Worm (Caenorhabditis elegans): ENCODE results near the gene F10G2.2.
"Not testable (repeated sequence)": the region's sequence is repeated elsewhere in the genome, so short reads cannot be mapped to it uniquely, and the experiment has no call there.

Gene F10G2.2

DNA sequence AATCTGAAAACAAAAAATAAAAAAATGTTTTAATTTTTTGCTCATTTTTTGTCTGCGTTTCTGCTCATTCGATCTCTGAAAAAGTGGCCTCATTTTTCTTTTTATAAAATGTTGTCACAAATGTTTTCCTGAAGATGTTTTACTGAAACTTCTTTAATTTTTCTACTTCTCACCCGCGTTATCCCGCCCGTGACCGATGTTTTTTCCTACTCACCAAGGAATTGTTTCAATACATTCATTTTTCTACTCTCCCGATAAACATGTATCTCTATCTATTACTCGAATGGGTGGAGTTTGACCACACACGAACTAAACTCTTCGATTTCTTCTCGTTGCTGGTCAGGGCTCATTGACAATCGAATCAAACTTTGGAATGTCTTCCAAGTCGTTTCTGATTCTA lies at the start of gene F10G2.2:
Gene F10G2.2 (plus strand): TSS at position 301 of the 400 bp plus-strand sequence.
- TF ChIP-seq hnd-1 (tag; optimal IDR thresholded peaks at IDR 0.05) (no peak), sea-1 (GFP tag; conservative IDR thresholded peaks at IDR 0.05) (no peak), B0310.2 (tag; optimal IDR thresholded peaks at IDR 0.05) (no peak), ets-7 (tag; optimal IDR thresholded peaks at IDR 0.05) (no peak), flt-1 (GFP tag; IDR thresholded peaks at IDR 0.05) (no peak), hmbx-1 (tag; optimal IDR thresholded peaks at IDR 0.05) (no peak), hmg-4 (GFP tag; optimal IDR thresholded peaks at IDR 0.05) (no peak), tra-4 (tag; optimal IDR thresholded peaks at IDR 0.05) (no peak), scrt-1 (GFP tag; IDR thresholded peaks at IDR 0.05) (no peak), aly-1 (tag; optimal IDR thresholded peaks at IDR 0.05) (no peak), ama-1 (optimal IDR thresholded peaks at IDR 0.05) (no peak), ceh-13 (GFP tag; optimal IDR thresholded peaks at IDR 0.05) (no peak), ceh-36 (tag; optimal IDR thresholded peaks at IDR 0.05) (no peak), tbx-37 (GFP tag; conservative IDR thresholded peaks at IDR 0.05) (no peak), F13C5.2 (tag; optimal IDR thresholded peaks at IDR 0.05) (no peak), pes-1 (GFP tag; IDR thresholded peaks at IDR 0.05) (no peak)

DNA sequence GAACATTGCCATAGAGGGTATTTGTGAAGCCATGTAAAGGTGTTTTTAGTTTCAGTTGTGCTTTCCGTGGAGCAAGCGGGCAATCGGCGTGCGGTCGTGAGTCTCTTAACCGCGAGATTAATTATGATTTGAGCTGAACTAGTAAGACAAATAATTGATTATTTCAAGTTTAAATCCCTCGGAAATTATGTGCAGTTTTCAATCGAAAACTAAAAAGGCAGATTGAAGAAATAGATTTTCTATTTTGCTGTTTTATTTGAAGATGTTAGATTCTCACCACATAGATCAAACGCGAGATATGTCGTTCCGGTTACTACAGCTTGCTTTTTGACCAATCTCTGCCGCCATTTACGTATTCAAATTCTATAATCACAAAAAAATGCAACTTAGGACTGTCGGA lies 48.9 kb upstream of the F10G2.2 start, which contains the start of gene C13A2.3:
Gene C13A2.3 (plus strand): TSS at position 301 of the 400 bp plus-strand sequence.
- TF ChIP-seq F13C5.2 (tag; optimal IDR thresholded peaks at IDR 0.05) (no peak), tra-4 (tag; optimal IDR thresholded peaks at IDR 0.05) (no peak), pes-1 (GFP tag; IDR thresholded peaks at IDR 0.05) (no peak), B0310.2 (tag; optimal IDR thresholded peaks at IDR 0.05) (no peak), hmg-4 (GFP tag; optimal IDR thresholded peaks at IDR 0.05) (no peak), tbx-11 (GFP tag; IDR thresholded peaks at IDR 0.05) (no peak), sea-1 (GFP tag; conservative IDR thresholded peaks at IDR 0.05) (no peak), ets-7 (tag; optimal IDR thresholded peaks at IDR 0.05) (no peak), ama-1 (optimal IDR thresholded peaks at IDR 0.05) (no peak), flt-1 (GFP tag; IDR thresholded peaks at IDR 0.05) (no peak), scrt-1 (GFP tag; IDR thresholded peaks at IDR 0.05) (no peak), ceh-13 (GFP tag; optimal IDR thresholded peaks at IDR 0.05) (no peak)

DNA sequence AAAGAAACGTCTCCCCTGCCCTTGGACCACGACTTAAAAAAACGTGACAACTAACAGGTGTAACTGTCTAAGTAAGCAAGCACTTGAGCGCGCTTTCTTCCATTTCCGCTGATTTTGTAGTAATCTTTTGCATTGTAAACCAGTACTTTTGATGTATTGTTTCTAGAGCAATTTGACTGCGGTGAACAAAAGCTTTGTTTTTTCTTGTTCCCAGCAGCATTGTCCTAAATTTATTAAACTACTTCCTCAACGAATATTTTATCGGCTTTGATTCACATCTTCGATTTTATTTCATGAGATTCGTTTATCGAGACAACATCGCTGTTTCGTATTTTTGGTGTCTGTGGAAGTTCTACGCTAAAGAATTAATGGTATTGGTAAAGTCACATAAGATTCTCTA lies 42.3 kb upstream of the F10G2.2 start, which contains the start of gene C13A2.1:
Gene C13A2.1 (plus strand): TSS at position 301 of the 400 bp plus-strand sequence.
- TF ChIP-seq scrt-1 (GFP tag; IDR thresholded peaks at IDR 0.05) (no peak), B0310.2 (tag; optimal IDR thresholded peaks at IDR 0.05) (no peak), hmg-4 (GFP tag; optimal IDR thresholded peaks at IDR 0.05) (no peak), ets-7 (tag; optimal IDR thresholded peaks at IDR 0.05) (no peak), pes-1 (GFP tag; IDR thresholded peaks at IDR 0.05) (no peak), hnd-1 (tag; optimal IDR thresholded peaks at IDR 0.05) (no peak), tra-4 (tag; optimal IDR thresholded peaks at IDR 0.05) (no peak), flt-1 (GFP tag; IDR thresholded peaks at IDR 0.05) (no peak), ceh-36 (tag; optimal IDR thresholded peaks at IDR 0.05) (no peak), hmbx-1 (tag; optimal IDR thresholded peaks at IDR 0.05) (no peak), aly-1 (tag; optimal IDR thresholded peaks at IDR 0.05) (no peak), ceh-13 (GFP tag; optimal IDR thresholded peaks at IDR 0.05) (no peak), sea-1 (GFP tag; conservative IDR thresholded peaks at IDR 0.05) (no peak), tbx-11 (GFP tag; IDR thresholded peaks at IDR 0.05) (no peak), tbx-37 (GFP tag; conservative IDR thresholded peaks at IDR 0.05) (no peak), ama-1 (optimal IDR thresholded peaks at IDR 0.05) (no peak), F13C5.2 (tag; optimal IDR thresholded peaks at IDR 0.05) (no peak)

DNA sequence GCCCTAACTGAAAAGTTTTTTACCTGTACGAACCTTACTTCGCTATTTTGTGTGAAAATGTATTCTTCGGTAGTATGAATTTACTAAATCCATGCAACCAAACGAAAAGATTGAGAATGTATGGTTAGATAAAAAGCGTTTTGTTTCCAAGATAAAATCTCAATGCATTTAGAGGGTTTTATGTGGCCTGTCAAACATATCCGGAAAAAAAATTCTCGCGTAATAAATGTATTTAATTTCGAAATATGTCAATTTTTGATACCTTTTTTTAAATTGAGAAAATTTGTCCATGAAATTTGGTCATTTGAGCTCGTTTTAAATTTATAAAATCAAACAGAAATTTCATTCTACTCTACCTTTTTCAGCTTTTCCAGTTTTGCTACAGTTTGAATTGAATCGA lies 35.7 kb upstream of the F10G2.2 start, which contains the start of gene F07G11.4:
Gene F07G11.4 (minus strand): TSS at position 101 of the 400 bp plus-strand sequence.
- TF ChIP-seq sea-1 (GFP tag; conservative IDR thresholded peaks at IDR 0.05) = no peak
- no peak for TF ChIP-seq hmg-4 (GFP tag; optimal IDR thresholded peaks at IDR 0.05)
- TF ChIP-seq hnd-1 (tag; optimal IDR thresholded peaks at IDR 0.05) = no peak
- TF ChIP-seq ceh-36 (tag; optimal IDR thresholded peaks at IDR 0.05) = no peak
- TF ChIP-seq ets-7 (tag; optimal IDR thresholded peaks at IDR 0.05) = no peak
- no peak for TF ChIP-seq flt-1 (GFP tag; IDR thresholded peaks at IDR 0.05)
- no peak for TF ChIP-seq hmbx-1 (tag; optimal IDR thresholded peaks at IDR 0.05)
- no peak for TF ChIP-seq ama-1 (optimal IDR thresholded peaks at IDR 0.05)
- TF ChIP-seq B0310.2 (tag; optimal IDR thresholded peaks at IDR 0.05) = no peak
- no peak for TF ChIP-seq scrt-1 (GFP tag; IDR thresholded peaks at IDR 0.05)
- no peak for TF ChIP-seq tbx-37 (GFP tag; conservative IDR thresholded peaks at IDR 0.05)
- no peak for TF ChIP-seq tbx-11 (GFP tag; IDR thresholded peaks at IDR 0.05)
- TF ChIP-seq tra-4 (tag; optimal IDR thresholded peaks at IDR 0.05) = no peak
- TF ChIP-seq F13C5.2 (tag; optimal IDR thresholded peaks at IDR 0.05) = no peak
- no peak for TF ChIP-seq ceh-13 (GFP tag; optimal IDR thresholded peaks at IDR 0.05)
- TF ChIP-seq aly-1 (tag; optimal IDR thresholded peaks at IDR 0.05) = no peak
- TF ChIP-seq pes-1 (GFP tag; IDR thresholded peaks at IDR 0.05) = no peak

DNA sequence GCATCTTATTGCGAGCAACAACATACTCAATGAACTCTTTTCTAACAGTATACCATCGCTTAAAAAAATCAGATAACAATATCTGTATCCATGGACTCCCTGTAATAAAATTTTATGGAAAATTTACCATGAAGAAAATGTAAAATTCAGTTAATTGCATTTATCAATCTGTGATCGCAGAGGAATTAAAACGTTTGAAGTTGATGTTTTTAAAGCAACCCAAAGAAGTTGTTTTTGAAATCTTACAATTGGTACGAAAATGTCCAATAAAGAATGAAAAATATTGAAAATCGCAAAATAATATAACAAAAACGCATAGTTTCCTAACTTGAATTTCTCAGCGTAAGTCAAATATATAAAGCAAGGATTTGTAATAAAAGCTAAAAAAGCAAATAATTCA lies 33.7 kb upstream of the F10G2.2 start, which contains the start of gene srj-32:
Gene srj-32 (minus strand): TSS at position 101 of the 400 bp plus-strand sequence.
- TF ChIP-seq tbx-11 (GFP tag; IDR thresholded peaks at IDR 0.05) (no peak), tbx-37 (GFP tag; conservative IDR thresholded peaks at IDR 0.05) (no peak), flt-1 (GFP tag; IDR thresholded peaks at IDR 0.05) (no peak), tra-4 (tag; optimal IDR thresholded peaks at IDR 0.05) (no peak), ceh-36 (tag; optimal IDR thresholded peaks at IDR 0.05) (no peak), ceh-13 (GFP tag; optimal IDR thresholded peaks at IDR 0.05) (no peak), hmg-4 (GFP tag; optimal IDR thresholded peaks at IDR 0.05) (no peak), aly-1 (tag; optimal IDR thresholded peaks at IDR 0.05) (no peak), ama-1 (optimal IDR thresholded peaks at IDR 0.05) (no peak), ets-7 (tag; optimal IDR thresholded peaks at IDR 0.05) (no peak), sea-1 (GFP tag; conservative IDR thresholded peaks at IDR 0.05) (no peak)

DNA sequence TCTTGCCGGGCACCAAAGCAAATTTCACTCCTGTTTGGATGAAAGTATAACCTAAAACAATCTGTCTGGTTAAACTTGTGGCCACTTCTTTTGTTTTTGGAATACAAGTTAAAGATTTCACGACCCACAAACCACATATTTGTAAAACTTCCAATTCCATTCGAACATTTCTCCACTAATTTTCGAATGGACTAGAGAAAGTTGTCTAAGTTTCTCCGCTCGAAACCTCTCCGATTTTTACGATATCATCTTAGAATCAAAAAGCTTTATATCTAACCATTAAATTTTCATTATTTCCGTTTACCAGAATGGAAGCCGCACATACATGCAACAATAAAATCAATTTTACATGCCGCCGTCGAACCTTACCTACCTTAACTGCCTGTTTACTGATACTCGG lies 32.5 kb upstream of the F10G2.2 start, which contains the start of gene F07G11.3:
Gene F07G11.3 (plus strand): TSS at position 301 of the 400 bp plus-strand sequence.
- TF ChIP-seq scrt-1 (GFP tag; IDR thresholded peaks at IDR 0.05) = no peak

DNA sequence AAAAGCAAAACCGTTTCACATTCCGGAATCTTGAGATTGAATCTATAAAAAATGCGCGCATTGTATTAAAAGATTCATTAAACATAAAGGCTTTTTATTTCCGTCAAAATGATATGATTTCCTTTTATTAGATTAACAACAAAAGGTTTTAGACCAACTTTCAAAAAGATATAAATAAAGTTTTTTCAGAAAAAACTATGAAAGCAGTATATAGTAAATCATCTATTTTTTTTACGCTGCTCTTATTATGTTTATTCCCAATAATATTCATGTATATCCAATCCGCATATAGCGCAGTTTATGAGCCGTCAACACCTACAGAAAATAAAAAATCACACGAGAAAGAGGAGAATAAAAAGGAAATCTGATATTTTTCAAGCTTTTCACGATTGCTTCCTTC lies 26.5 kb upstream of the F10G2.2 start, which contains the start of gene F07G11.2:
Gene F07G11.2 (plus strand): TSS at position 301 of the 400 bp plus-strand sequence.
- not testable (repeated sequence) for TF ChIP-seq ama-1 (optimal IDR thresholded peaks at IDR 0.05); scrt-1 (GFP tag; IDR thresholded peaks at IDR 0.05); ceh-36 (tag; optimal IDR thresholded peaks at IDR 0.05)
